In the genomic region with DNA sequence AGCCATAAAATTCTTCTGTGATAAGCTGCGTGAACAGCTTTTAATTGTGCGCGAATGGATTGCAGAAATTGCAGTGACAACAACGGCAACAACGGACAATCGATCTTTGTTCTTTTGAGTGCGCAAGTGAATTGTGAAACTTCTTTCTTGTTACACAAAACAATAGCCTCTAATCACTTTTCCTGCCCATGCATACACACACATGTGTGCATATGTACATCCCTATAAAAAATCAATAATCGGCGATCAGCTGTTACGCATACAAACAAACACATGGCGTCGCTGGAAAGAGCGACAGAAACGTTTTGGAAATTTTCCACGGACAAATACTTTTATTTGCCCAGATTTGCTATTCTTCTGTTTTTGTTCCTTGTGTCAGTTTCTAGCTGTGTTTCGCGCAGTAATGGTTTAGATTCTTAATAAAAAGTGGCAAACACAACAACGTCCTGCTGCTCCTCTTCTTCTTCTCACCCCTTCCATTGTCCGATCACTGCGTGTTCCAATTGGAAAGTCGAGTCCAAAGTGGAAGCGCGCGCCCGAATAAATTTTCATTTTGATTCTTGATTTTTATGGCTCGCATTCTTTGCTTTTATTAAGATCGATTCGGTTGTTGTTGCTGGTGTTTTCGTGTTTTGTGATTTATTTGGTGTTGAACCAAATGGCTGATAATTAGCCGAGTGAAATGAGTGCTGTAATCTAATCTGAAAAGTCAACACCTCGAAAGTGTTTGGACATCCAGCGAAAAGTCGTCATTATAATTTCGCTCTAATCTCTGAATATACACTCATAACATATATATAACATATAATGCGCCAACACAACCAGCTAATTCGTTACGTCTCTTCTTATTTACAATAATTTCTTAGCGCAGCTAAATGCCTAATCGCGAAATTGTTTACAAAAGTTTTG, we compare ENCODE assay signal across 1 fruit fly cellular context.
TF ChIP-seq lines count a peak whose summit lies in the region.

No protein-coding gene starts in this region.

TF ChIP-seq in whole organism, embryonic, 481 proteins besides CTCF, POLR2A, EP300 and RAD21 (continued from another document):
- no peak for TF ChIP-seq CG18011 (GFP tag; optimal IDR thresholded peaks at IDR 0.05; lab: Kevin White, UChicago)
- peak; percentile 24 for TF ChIP-seq oc (tag; optimal IDR thresholded peaks at IDR 0.05; lab: Kevin White, UChicago)
- TF ChIP-seq nau (GFP tag; optimal IDR thresholded peaks at IDR 0.05; lab: Kevin White, UChicago), result peak; percentile 2
- no peak for TF ChIP-seq E2f1 (GFP tag; IDR thresholded peaks at IDR 0.05; lab: Robert Waterston, UW)
- no peak for TF ChIP-seq Atf6 (GFP tag; IDR thresholded peaks at IDR 0.05; lab: Robert Waterston, UW)
- TF ChIP-seq CG6791 (GFP tag; IDR thresholded peaks at IDR 0.05; lab: Robert Waterston, UW; ENCODE audit: partially characterized antibody), result no peak
- no peak for TF ChIP-seq sens-2 (GFP tag; IDR thresholded peaks at IDR 0.05; lab: Robert Waterston, UW)
- TF ChIP-seq klu (GFP tag; IDR thresholded peaks at IDR 0.05; lab: Robert Waterston, UW), result no peak
- TF ChIP-seq kni (GFP tag; optimal IDR thresholded peaks at IDR 0.05; lab: Kevin White, UChicago), result peak; percentile 60
- no peak for TF ChIP-seq CG4854 (GFP tag; optimal IDR thresholded peaks at IDR 0.05; lab: Kevin White, UChicago)
- TF ChIP-seq insv (GFP tag; optimal IDR thresholded peaks at IDR 0.05; lab: Kevin White, UChicago), result peak in 1 of 2 experiments; percentile 82
- TF ChIP-seq Fer3 (tag; optimal IDR thresholded peaks at IDR 0.05; lab: Kevin White, UChicago), result no peak
- peak; percentile 79 for TF ChIP-seq cg (GFP tag; optimal IDR thresholded peaks at IDR 0.05; lab: Kevin White, UChicago)
- no peak for TF ChIP-seq NC2α (GFP tag; optimal IDR thresholded peaks at IDR 0.05; lab: Kevin White, UChicago)
- no peak for TF ChIP-seq Opbp (GFP tag; IDR thresholded peaks at IDR 0.05; lab: Robert Waterston, UW; ENCODE audit: partially characterized antibody)
- no peak for TF ChIP-seq PHDP (tag; optimal IDR thresholded peaks at IDR 0.05; lab: Kevin White, UChicago)
- 0 out of 3 replicates have a peak, but pooled peaks have one; percentile 5 for TF ChIP-seq ci (GFP tag; IDR thresholded peaks at IDR 0.05; lab: Robert Waterston, UW)
- peak; percentile 79 for TF ChIP-seq Vsx1 (GFP tag; optimal IDR thresholded peaks at IDR 0.05; lab: Kevin White, UChicago)
- no peak for TF ChIP-seq Ada2b (GFP tag; IDR thresholded peaks at IDR 0.05; lab: Robert Waterston, UW)
- TF ChIP-seq NfI (GFP tag; optimal IDR thresholded peaks at IDR 0.05; lab: Kevin White, UChicago), result no peak
- peak; percentile 60 for TF ChIP-seq lab (GFP tag; optimal IDR thresholded peaks at IDR 0.05; lab: Kevin White, UChicago)
- TF ChIP-seq CG17385 (GFP tag; optimal IDR thresholded peaks at IDR 0.05; lab: Kevin White, UChicago), result peak; percentile 83
- TF ChIP-seq grn (GFP tag; optimal IDR thresholded peaks at IDR 0.05; lab: Kevin White, UChicago), result no peak
